Worm (Caenorhabditis elegans): ENCODE measurements around the gene C37C3.2.

Gene C37C3.2

ce11 chrV:7863020-7863523 lies 7.3 kb downstream of the C37C3.2 start, which contains the start of gene C37C3.10:
Gene C37C3.10 (minus strand): TSS chrV:7863070.
- TF ChIP-seq nhr-11 (tag; optimal IDR thresholded peaks at IDR 0.05) (no peak), daf-12 (tag; optimal IDR thresholded peaks at IDR 0.05) (no peak), ama-1 (optimal IDR thresholded peaks at IDR 0.05) (no peak), pqm-1 (tag; optimal IDR thresholded peaks at IDR 0.05) (peak; percentile 64), ZK546.5 (tag; optimal IDR thresholded peaks at IDR 0.05) (no peak), ceh-28 (tag; optimal IDR thresholded peaks at IDR 0.05) (no peak), nhr-43 (tag; optimal IDR thresholded peaks at IDR 0.05; ENCODE audit: poor library complexity, severe bottlenecking) (no peak), pha-4 (tag; optimal IDR thresholded peaks at IDR 0.05) (no peak), eor-1 (tag; optimal IDR thresholded peaks at IDR 0.05) (no peak)

- TF ChIP-seq fkh-10 (GFP tag; optimal IDR thresholded peaks at IDR 0.05) (no peak), pqm-1 (tag; optimal IDR thresholded peaks at IDR 0.05) (no peak), egl-5 (tag; optimal IDR thresholded peaks at IDR 0.05) (no peak), eor-1 (tag; optimal IDR thresholded peaks at IDR 0.05) (no peak), R02D3.7 (tag; optimal IDR thresholded peaks at IDR 0.05) (no peak), nhr-23 (tag; optimal IDR thresholded peaks at IDR 0.05) (no peak), ZK546.5 (tag; optimal IDR thresholded peaks at IDR 0.05) (no peak), ztf-4 (tag; optimal IDR thresholded peaks at IDR 0.05) (no peak), ztf-11 (tag; optimal IDR thresholded peaks at IDR 0.05) (no peak), unc-39 (tag; optimal IDR thresholded peaks at IDR 0.05) (no peak), elt-3 (tag; optimal IDR thresholded peaks at IDR 0.05) (no peak), ceh-9 (tag; optimal IDR thresholded peaks at IDR 0.05) (no peak), nhr-77 (tag; optimal IDR thresholded peaks at IDR 0.05) (no peak), ceh-28 (tag; optimal IDR thresholded peaks at IDR 0.05) (no peak), nhr-28 (tag; optimal IDR thresholded peaks at IDR 0.05) (no peak), zag-1 (tag; optimal IDR thresholded peaks at IDR 0.05) (no peak), ceh-82 (tag; optimal IDR thresholded peaks at IDR 0.05) (no peak), egl-27 (tag; optimal IDR thresholded peaks at IDR 0.05) (no peak), daf-12 (tag; optimal IDR thresholded peaks at IDR 0.05) (no peak)
Measured at ce11 chrV:7864663-7865062, 8.9 kb downstream of the C37C3.2 start, which contains the start of gene C37C3.11. Gene C37C3.11 (minus strand): TSS chrV:7864763.

- TF ChIP-seq jun-1 (tag; optimal IDR thresholded peaks at IDR 0.05) (no peak), nhr-23 (tag; optimal IDR thresholded peaks at IDR 0.05) (peak; percentile 4)
Measured at ce11 chrV:7870707-7871106, 15.0 kb downstream of the C37C3.2 start, which contains the start of gene nipi-4. Gene nipi-4 (minus strand): TSS chrV:7870807.

ce11 chrV:7872945-7873344 lies 17.2 kb downstream of the C37C3.2 start:
- TF ChIP-seq lin-15B (tag; optimal IDR thresholded peaks at IDR 0.05) (no peak), fkh-10 (GFP tag; optimal IDR thresholded peaks at IDR 0.05) (peak; percentile 58), mml-1 (tag; optimal IDR thresholded peaks at IDR 0.05) (no peak), pqm-1 (tag; optimal IDR thresholded peaks at IDR 0.05) (no peak), snpc-4 (tag; optimal IDR thresholded peaks at IDR 0.05) (no peak)

ce11 chrV:7875456-7875855 lies 19.7 kb downstream of the C37C3.2 start, which contains the start of gene F40A3.4:
Gene F40A3.4 (plus strand): TSS chrV:7875756.
- no peak for TF ChIP-seq pqm-1 (tag; optimal IDR thresholded peaks at IDR 0.05)
- no peak for TF ChIP-seq egl-27 (tag; optimal IDR thresholded peaks at IDR 0.05)

- TF ChIP-seq ZK546.5 (tag; optimal IDR thresholded peaks at IDR 0.05): no peak
- no peak for TF ChIP-seq nhr-67 (tag; optimal IDR thresholded peaks at IDR 0.05)
- peak; percentile 70 for TF ChIP-seq pha-4 (tag; optimal IDR thresholded peaks at IDR 0.05)
- TF ChIP-seq nfya-1 (tag; optimal IDR thresholded peaks at IDR 0.05; ENCODE audit: insufficient read depth): peak; percentile 25
- peak; percentile 17 for TF ChIP-seq elt-2 (tag; optimal IDR thresholded peaks at IDR 0.05)
Measured at ce11 chrV:7876881-7877475, 21.2 kb downstream of the C37C3.2 start, which contains the start of gene F40A3.3. Gene F40A3.3 (plus strand): TSS chrV:7877444.

All from whole organism, L3 larva.